Worm (Caenorhabditis elegans) whole organism, late embryonic: ENCODE data around the gene F53B7.7.
A peak's percentile ranks its signal among the peaks of the same experiment; 100 is the strongest.

ENCODE experiments used
- C08G9.2 ChIP-seq: sonication (generic microtip); optimal IDR thresholded peaks from 2 replicates; lab custom pipeline; 2016; ENCODE audit warnings: mild to moderate bottlenecking, missing genetic modification characterization, moderate library complexity, missing compliant biosample characterization
- K09A11.1 ChIP-seq: sonication (generic microtip); optimal IDR thresholded peaks from 2 replicates; lab custom pipeline; 2017; ENCODE audit warnings: antibody characterized with exemption, mild to moderate bottlenecking, missing genetic modification characterization, missing compliant biosample characterization; ENCODE audit not compliant: insufficient read depth
- T23F11.4 ChIP-seq: fragments of 200-800 bp; sonication (Bioruptor generic); optimal IDR thresholded peaks from 2 replicates; lab custom pipeline; 2018; ENCODE audit warnings: mild to moderate bottlenecking, missing genetic modification characterization, missing compliant biosample characterization
- ahr-1 ChIP-seq: sonication (generic microtip); optimal IDR thresholded peaks from 2 replicates; lab custom pipeline; 2016; ENCODE audit warnings: missing genetic modification characterization, missing compliant biosample characterization
- ama-1 ChIP-seq: fragments of 150-350 bp; optimal IDR thresholded peaks from 2 replicates; lab custom pipeline; 2014
- ceh-14 ChIP-seq: sonication (generic microtip); optimal IDR thresholded peaks from 2 replicates; lab custom pipeline; 2016; ENCODE audit warnings: missing genotype, missing genetic modification characterization, missing compliant biosample characterization
- ceh-18 ChIP-seq: sonication (generic microtip); optimal IDR thresholded peaks from 2 replicates; lab custom pipeline; 2016; ENCODE audit warnings: missing genetic modification characterization, missing compliant biosample characterization
- ceh-19 ChIP-seq: fragments of 200-800 bp; sonication (Bioruptor generic); optimal IDR thresholded peaks from 2 replicates; lab custom pipeline; 2018; ENCODE audit warnings: mild to moderate bottlenecking, missing genetic modification characterization, missing compliant biosample characterization
- ceh-2 ChIP-seq: sonication (generic microtip); optimal IDR thresholded peaks from 2 replicates; lab custom pipeline; 2016; ENCODE audit warnings: missing genotype, missing genetic modification characterization, missing compliant biosample characterization
- ceh-22 ChIP-seq: sonication (generic microtip); optimal IDR thresholded peaks from 2 replicates; lab custom pipeline; 2017; ENCODE audit warnings: missing biosample characterization, missing genetic modification characterization
- ceh-24 ChIP-seq: sonication (generic microtip); optimal IDR thresholded peaks from 2 replicates; lab custom pipeline; 2016; ENCODE audit warnings: mild to moderate bottlenecking, missing genetic modification characterization, missing compliant biosample characterization
- ceh-30 ChIP-seq: fragments of 150-350 bp; optimal IDR thresholded peaks from 2 replicates; lab custom pipeline; 2014; ENCODE audit warnings: missing biosample characterization, missing genetic modification characterization
- ceh-34 ChIP-seq: sonication (generic microtip); optimal IDR thresholded peaks from 2 replicates; lab custom pipeline; 2016; ENCODE audit warnings: mild to moderate bottlenecking, missing genetic modification characterization, missing compliant biosample characterization
- ceh-45 ChIP-seq: fragments of 200-800 bp; sonication (Bioruptor generic); IDR thresholded peaks from 2 replicates; pipeline ENCODE4 v1.3.6; 2022; ENCODE audit warnings: missing genetic modification reagents, missing genetic modification characterization, missing compliant biosample characterization
- ceh-48 ChIP-seq: sonication (generic microtip); optimal IDR thresholded peaks from 2 replicates; lab custom pipeline; 2016; ENCODE audit warnings: missing genetic modification characterization, inconsistent platforms, missing compliant biosample characterization
- ceh-6 ChIP-seq: fragments of 200-800 bp; sonication (Bioruptor generic); optimal IDR thresholded peaks from 2 replicates; lab custom pipeline; 2018; ENCODE audit warnings: mild to moderate bottlenecking, missing genetic modification characterization, missing compliant biosample characterization
- ceh-9 ChIP-seq: sonication (generic microtip); optimal IDR thresholded peaks from 2 replicates; lab custom pipeline; 2016; ENCODE audit warnings: mild to moderate bottlenecking, missing genetic modification characterization, inconsistent platforms, missing compliant biosample characterization
- dmd-4 ChIP-seq: sonication (generic microtip); optimal IDR thresholded peaks from 2 replicates; lab custom pipeline; 2016; ENCODE audit warnings: borderline replicate concordance, missing genetic modification characterization, missing compliant biosample characterization
- dve-1 ChIP-seq: sonication (generic microtip); optimal IDR thresholded peaks from 2 replicates; lab custom pipeline; 2017; ENCODE audit warnings: antibody characterized with exemption, mild to moderate bottlenecking, missing genetic modification characterization, missing compliant biosample characterization
- elt-4 ChIP-seq: sonication (generic microtip); optimal IDR thresholded peaks from 2 replicates; lab custom pipeline; 2016; ENCODE audit warnings: missing genetic modification characterization, missing compliant biosample characterization
- fkh-6 ChIP-seq: sonication (generic microtip); optimal IDR thresholded peaks from 2 replicates; lab custom pipeline; 2016; ENCODE audit warnings: missing genetic modification characterization, missing compliant biosample characterization
- gmeb-2 ChIP-seq: sonication (generic microtip); optimal IDR thresholded peaks from 2 replicates; lab custom pipeline; 2016; ENCODE audit warnings: missing genetic modification characterization, inconsistent platforms, missing compliant biosample characterization
- hlh-15 ChIP-seq: sonication (generic microtip); optimal IDR thresholded peaks from 2 replicates; lab custom pipeline; 2016; ENCODE audit warnings: missing genetic modification characterization, missing compliant biosample characterization
- hlh-30 ChIP-seq: sonication (generic microtip); optimal IDR thresholded peaks from 2 replicates; lab custom pipeline; 2017; ENCODE audit warnings: antibody characterized with exemption, missing genetic modification characterization, missing compliant biosample characterization; ENCODE audit not compliant: insufficient read depth
- lim-6 ChIP-seq: sonication (generic microtip); optimal IDR thresholded peaks from 2 replicates; lab custom pipeline; 2016; ENCODE audit warnings: missing genetic modification characterization, missing compliant biosample characterization
- madf-2 ChIP-seq: sonication (generic microtip); optimal IDR thresholded peaks from 2 replicates; lab custom pipeline; 2017; ENCODE audit warnings: missing genetic modification characterization, missing compliant biosample characterization
- mec-3 ChIP-seq: sonication (generic microtip); optimal IDR thresholded peaks from 2 replicates; lab custom pipeline; 2016; ENCODE audit warnings: borderline replicate concordance, missing genetic modification characterization, missing compliant biosample characterization
- nfya-1 ChIP-seq: sonication (generic microtip); optimal IDR thresholded peaks from 2 replicates; lab custom pipeline; 2017; ENCODE audit warnings: missing genetic modification characterization, mild to moderate bottlenecking, missing compliant biosample characterization, antibody characterized with exemption, moderate library complexity
- nhr-232 ChIP-seq: sonication (generic microtip); optimal IDR thresholded peaks from 2 replicates; lab custom pipeline; 2016; ENCODE audit warnings: missing genetic modification characterization, missing compliant biosample characterization
- odd-2 ChIP-seq: sonication (generic microtip); optimal IDR thresholded peaks from 2 replicates; lab custom pipeline; 2017; ENCODE audit warnings: antibody characterized with exemption, mild to moderate bottlenecking, missing genetic modification characterization, missing compliant biosample characterization
- pat-9 ChIP-seq: fragments of 200-800 bp; sonication (Bioruptor generic); optimal IDR thresholded peaks from 2 replicates; lab custom pipeline; 2018; ENCODE audit warnings: mild to moderate bottlenecking, missing genetic modification characterization, moderate library complexity, missing compliant biosample characterization
- pax-1 ChIP-seq: fragments of 150-350 bp; optimal IDR thresholded peaks from 2 replicates; lab custom pipeline; 2014; ENCODE audit warnings: missing biosample characterization, missing genetic modification characterization
- pha-2 ChIP-seq: sonication (generic microtip); optimal IDR thresholded peaks from 2 replicates; lab custom pipeline; 2017; ENCODE audit warnings: mild to moderate bottlenecking, missing genetic modification characterization, missing compliant biosample characterization
- pha-4 ChIP-seq: fragments of 150-350 bp; optimal IDR thresholded peaks from 2 replicates; lab custom pipeline; 2018; ENCODE audit warnings: missing biosample characterization, missing genetic modification reagents, missing genetic modification characterization
- pqm-1 ChIP-seq: sonication (generic microtip); optimal IDR thresholded peaks from 2 replicates; lab custom pipeline; 2016; ENCODE audit warnings: missing genetic modification characterization, missing compliant biosample characterization
- pros-1 ChIP-seq: fragments of 150-350 bp; optimal IDR thresholded peaks from 2 replicates; lab custom pipeline; 2014; ENCODE audit warnings: missing biosample characterization, missing genetic modification reagents, missing genetic modification characterization
- ref-2 ChIP-seq: sonication (generic microtip); optimal IDR thresholded peaks from 2 replicates; lab custom pipeline; 2016; ENCODE audit warnings: missing genetic modification characterization, missing compliant biosample characterization
- rnt-1 ChIP-seq: sonication (generic microtip); optimal IDR thresholded peaks from 2 replicates; lab custom pipeline; 2016; ENCODE audit warnings: missing genetic modification characterization, missing compliant biosample characterization
- sdc-2 ChIP-seq: sonication (generic microtip); optimal IDR thresholded peaks from 2 replicates; lab custom pipeline; 2016; ENCODE audit warnings: missing genotype, missing genetic modification characterization, missing compliant biosample characterization
- sox-2 ChIP-seq: fragments of 200-800 bp; sonication (Bioruptor generic); IDR thresholded peaks from 2 replicates; pipeline ENCODE4 v1.3.6; 2022; ENCODE audit warnings: missing genetic modification reagents, missing genetic modification characterization, missing compliant biosample characterization
- tbx-2 ChIP-seq: sonication (generic microtip); optimal IDR thresholded peaks from 2 replicates; lab custom pipeline; 2016; ENCODE audit warnings: missing genetic modification characterization, missing compliant biosample characterization
- tbx-7 ChIP-seq: sonication (generic microtip); optimal IDR thresholded peaks from 2 replicates; lab custom pipeline; 2016; ENCODE audit warnings: missing genotype, missing genetic modification characterization, missing compliant biosample characterization
- unc-3 ChIP-seq, 2 experiments: fragments of 200-800 bp in 1 of 2; sonication (Bioruptor generic) in 1 of 2; sonication (generic microtip) in 1 of 2; conservative IDR thresholded peaks in 1 of 2; optimal IDR thresholded peaks in 1 of 2; 2 replicates each; pipeline versions ENCODE4 v1.3.6 to Lab custom; 2016 to 2022; ENCODE audit warnings: missing compliant biosample characterization in 2 of 2, missing genetic modification characterization in 2 of 2, missing genetic modification reagents in 1 of 2
- unc-42 ChIP-seq: sonication (generic microtip); optimal IDR thresholded peaks from 2 replicates; lab custom pipeline; 2016; ENCODE audit warnings: missing genotype, missing genetic modification characterization, missing compliant biosample characterization
- unc-86 ChIP-seq: sonication (generic microtip); optimal IDR thresholded peaks from 2 replicates; lab custom pipeline; 2016; ENCODE audit warnings: missing genetic modification characterization, missing compliant biosample characterization
- zip-5 ChIP-seq: sonication (generic microtip); optimal IDR thresholded peaks from 2 replicates; lab custom pipeline; 2016; ENCODE audit warnings: missing genetic modification characterization, missing compliant biosample characterization
- ztf-16 ChIP-seq: sonication (generic microtip); optimal IDR thresholded peaks from 2 replicates; lab custom pipeline; 2017; ENCODE audit warnings: missing genetic modification characterization, missing compliant biosample characterization

F53B7.7 gene

DNA sequence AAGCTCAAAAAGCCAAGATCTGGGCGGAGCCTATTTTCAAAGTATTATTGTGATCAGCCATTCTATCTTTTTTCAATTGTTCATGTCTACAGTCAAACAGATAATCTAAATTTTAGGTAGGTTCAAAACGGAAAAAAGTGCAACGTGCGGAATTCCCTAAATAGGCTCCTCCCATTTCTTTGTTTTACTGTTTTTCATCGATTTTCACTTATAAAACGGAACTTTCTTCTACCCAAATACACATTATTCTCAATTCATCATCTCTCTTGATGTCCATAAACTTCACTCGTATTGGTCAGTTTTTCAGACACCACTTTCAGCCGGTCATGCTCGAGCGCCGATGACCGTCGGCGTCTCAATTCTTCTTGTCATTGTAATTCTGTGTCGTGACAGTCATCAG lies at the start of gene F53B7.7:
TSS of gene F53B7.7 (plus strand) at position 301 of the 400 bp plus-strand sequence.
- TF ChIP-seq ref-2 (tag; lab: Kevin White, UChicago) (no peak), unc-86 (tag; lab: Kevin White, UChicago) (no peak), T23F11.4 (GFP tag; lab: Kevin White, UChicago) (no peak), pros-1 (no peak)

DNA sequence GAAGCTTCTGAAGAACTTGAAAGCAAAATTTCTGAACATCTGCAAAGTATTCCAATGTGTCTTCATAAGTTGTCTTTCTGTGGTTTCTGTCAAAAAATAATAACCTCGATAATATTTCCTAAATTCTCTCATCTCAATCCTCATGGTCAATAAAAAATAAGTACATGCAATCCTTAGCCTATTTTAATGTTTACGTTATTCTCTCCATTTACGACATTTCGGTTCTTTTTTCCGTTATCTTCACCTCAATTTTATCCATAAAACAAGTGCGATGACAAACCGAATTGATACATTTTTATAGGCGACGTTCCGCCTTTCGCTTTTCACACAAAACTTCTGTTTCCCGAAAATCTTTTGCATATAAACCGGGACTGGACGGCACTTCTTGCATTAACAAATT lies 49.4 kb upstream of the F53B7.7 start, which contains the start of gene col-153:
TSS of gene col-153 (plus strand) at position 301 of the 400 bp plus-strand sequence.
- TF ChIP-seq tbx-2, result no peak
- no peak for TF ChIP-seq nhr-232 (tag; lab: Kevin White, UChicago)
- no peak for TF ChIP-seq pat-9 (tag; lab: Kevin White, UChicago)
- TF ChIP-seq rnt-1, result no peak
- TF ChIP-seq ceh-22, result no peak
- no peak for TF ChIP-seq pax-1 (tag; lab: Kevin White, UChicago)
- TF ChIP-seq hlh-15, result no peak
- no peak for TF ChIP-seq C08G9.2 (tag; lab: Kevin White, UChicago)
- no peak for TF ChIP-seq unc-42
- TF ChIP-seq pha-2 (tag; lab: Kevin White, UChicago), result no peak
- TF ChIP-seq ceh-9 (tag; lab: Kevin White, UChicago), result no peak
- no peak for TF ChIP-seq zip-5 (tag; lab: Kevin White, UChicago)
- TF ChIP-seq nfya-1, result no peak
- TF ChIP-seq, all 69 proteins: peak for 0

DNA sequence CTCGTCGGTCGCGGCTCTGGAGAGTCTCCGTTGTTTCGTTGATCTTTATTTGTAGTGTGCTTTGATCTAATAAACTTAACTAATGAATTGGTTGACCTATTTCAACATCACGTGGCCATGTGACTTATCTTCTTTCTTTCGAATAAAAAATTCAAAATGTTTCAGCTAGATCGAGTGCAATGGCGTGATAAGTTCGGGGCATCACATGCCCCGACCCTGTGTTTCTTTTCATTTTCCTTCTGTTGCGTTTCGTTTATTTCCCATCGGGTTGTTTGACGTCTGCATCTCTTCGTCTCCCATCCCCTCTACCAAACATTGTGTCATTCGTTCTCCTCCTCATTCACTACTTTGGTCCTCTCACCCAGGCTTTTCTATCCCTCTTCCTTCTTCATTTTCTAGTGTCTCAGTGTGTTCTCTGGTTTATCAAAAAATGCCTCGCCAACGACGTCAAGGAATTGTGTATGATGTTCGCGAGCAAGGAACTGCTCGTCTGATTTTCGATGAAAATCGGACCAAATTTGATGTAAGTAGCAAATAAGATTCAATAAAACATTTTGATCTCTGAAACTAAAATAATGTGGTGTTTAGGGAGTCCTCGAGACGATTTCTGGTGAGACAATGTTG lies 47.1 kb upstream of the F53B7.7 start, which contains the start of gene F17C11.4:
TSS of gene F17C11.4 (plus strand) at position 206 of the 624 bp plus-strand sequence.
- TF ChIP-seq nfya-1 (peak; percentile 19), ceh-48 (no peak), zip-5 (tag; lab: Kevin White, UChicago) (no peak), C08G9.2 (tag; lab: Kevin White, UChicago) (peak; percentile 8), lim-6 (tag; lab: Kevin White, UChicago) (no peak), mec-3 (tag; lab: Kevin White, UChicago) (no peak), dve-1 (no peak), pha-2 (tag; lab: Kevin White, UChicago) (no peak), sdc-2 (no peak), hlh-30 (peak; percentile 51), ceh-22 (no peak), gmeb-2 (no peak), ceh-6 (GFP tag; lab: Kevin White, UChicago) (no peak), unc-86 (tag; lab: Kevin White, UChicago) (no peak), T23F11.4 (GFP tag; lab: Kevin White, UChicago) (no peak), sox-2 (no peak), ama-1 (lab: Kevin White, UChicago) (no peak), pat-9 (tag; lab: Kevin White, UChicago) (no peak), pros-1 (no peak), ahr-1 (tag; lab: Kevin White, UChicago) (no peak), K09A11.1 (no peak), ceh-18 (tag; lab: Kevin White, UChicago) (peak; percentile 90), tbx-7 (no peak), ceh-14 (tag; lab: Kevin White, UChicago) (no peak), ceh-24 (tag; lab: Kevin White, UChicago) (no peak), odd-2 (tag; lab: Kevin White, UChicago) (no peak), ceh-2 (no peak), unc-3 (GFP tag; conservative IDR thresholded peaks at IDR 0.05; lab: Robert Waterston, UW) (no peak), unc-3 (tag; optimal IDR thresholded peaks at IDR 0.05; lab: Kevin White, UChicago) (no peak), madf-2 (tag; lab: Kevin White, UChicago) (no peak), ceh-30 (tag; lab: Kevin White, UChicago) (no peak), ceh-19 (GFP tag; lab: Kevin White, UChicago) (no peak), fkh-6 (tag; lab: Kevin White, UChicago) (no peak), pqm-1 (tag; lab: Kevin White, UChicago) (no peak), rnt-1 (peak; percentile 9), pha-4 (tag; lab: Kevin White, UChicago) (no peak), dmd-4 (tag; lab: Kevin White, UChicago) (no peak), ceh-34 (tag; lab: Kevin White, UChicago) (no peak), ceh-45 (GFP tag; lab: Robert Waterston, UW) (no peak), ztf-16 (tag; lab: Kevin White, UChicago) (no peak), elt-4 (tag; lab: Kevin White, UChicago) (no peak)
